Worm (Caenorhabditis elegans) whole organism, L4 larva: ENCODE results near the gene sra-1.
A peak's percentile ranks its signal among the peaks of the same experiment; 100 is the strongest.

Source experiments
- F49E8.2 ChIP-seq: sonication (generic microtip); optimal IDR thresholded peaks from 2 replicates; lab custom pipeline; 2016; ENCODE audit warnings: missing compliant biosample characterization, mild to moderate bottlenecking, missing genetic modification characterization, borderline replicate concordance
- R02D3.7 ChIP-seq: fragments of 150-350 bp; sonication (generic microtip); optimal IDR thresholded peaks from 3 replicates; lab custom pipeline; 2014; ENCODE audit warnings: missing biosample characterization, missing genetic modification characterization
- T20F7.1 ChIP-seq: fragments of 200-800 bp; sonication (Bioruptor generic); optimal IDR thresholded peaks from 2 replicates; lab custom pipeline; 2018; ENCODE audit warnings: mild to moderate bottlenecking, missing genetic modification characterization, missing compliant biosample characterization
- Y48G9A.11 ChIP-seq: fragments of 200-800 bp; sonication (Bioruptor generic); IDR thresholded peaks from 2 replicates; pipeline ENCODE4 v1.3.6; 2022; ENCODE audit warnings: missing genetic modification reagents, missing genetic modification characterization, missing compliant biosample characterization
- Y75B8A.6 ChIP-seq: fragments of 200-800 bp; sonication (Bioruptor generic); IDR thresholded peaks from 2 replicates; pipeline ENCODE4 v1.3.6; 2022; ENCODE audit warnings: missing genetic modification reagents, missing genetic modification characterization, missing compliant biosample characterization
- ZK337.2 ChIP-seq: fragments of 200-800 bp; sonication (Bioruptor generic); IDR thresholded peaks from 2 replicates; pipeline ENCODE4 v1.3.6; 2022; ENCODE audit warnings: missing genetic modification reagents, missing genetic modification characterization, missing compliant biosample characterization
- aha-1 ChIP-seq: fragments of 150-350 bp; peaks from one replicate; lab custom pipeline; 2014; ENCODE audit warnings: missing biosample characterization, missing genetic modification characterization
- ama-1 ChIP-seq: fragments of 150-350 bp; optimal IDR thresholded peaks from 2 replicates; lab custom pipeline; 2014; ENCODE audit warnings: inconsistent platforms, mixed read lengths
- ceh-20 ChIP-seq: fragments of 200-800 bp; sonication (Bioruptor generic); IDR thresholded peaks from 2 replicates; pipeline ENCODE4 v1.3.6; 2022; ENCODE audit warnings: missing genetic modification reagents, missing genetic modification characterization, missing compliant biosample characterization
- dmd-6 ChIP-seq: fragments of 200-800 bp; sonication (Bioruptor generic); IDR thresholded peaks from 2 replicates; pipeline ENCODE4 v1.3.6; 2022; ENCODE audit warnings: missing genetic modification reagents, missing genetic modification characterization, missing compliant biosample characterization
- dmd-8 ChIP-seq: fragments of 200-800 bp; sonication (Bioruptor generic); IDR thresholded peaks from 2 replicates; pipeline ENCODE4 v1.3.6; 2022; ENCODE audit warnings: missing genetic modification characterization, missing compliant biosample characterization
- dpl-1 ChIP-seq: fragments of 150-350 bp; optimal IDR thresholded peaks from 2 replicates; lab custom pipeline; 2014; ENCODE audit warnings: missing biosample characterization, missing genetic modification reagents, missing genetic modification characterization
- dve-1 ChIP-seq: sonication (generic microtip); optimal IDR thresholded peaks from 2 replicates; lab custom pipeline; 2017; ENCODE audit warnings: antibody characterized with exemption, mild to moderate bottlenecking, missing genetic modification characterization, missing compliant biosample characterization; ENCODE audit not compliant: insufficient read depth
- hlh-11 ChIP-seq: fragments of 200-800 bp; sonication (Bioruptor generic); optimal IDR thresholded peaks from 2 replicates; lab custom pipeline; 2018; ENCODE audit warnings: mild to moderate bottlenecking, missing genetic modification characterization, missing compliant biosample characterization
- hlh-30 ChIP-seq: sonication (generic microtip); optimal IDR thresholded peaks from 2 replicates; lab custom pipeline; 2017; ENCODE audit warnings: antibody characterized with exemption, mild to moderate bottlenecking, missing genetic modification characterization, missing compliant biosample characterization; ENCODE audit not compliant: insufficient read depth
- lin-39 ChIP-seq: fragments of 150-350 bp; optimal IDR thresholded peaks from 2 replicates; lab custom pipeline; 2014; ENCODE audit warnings: missing biosample characterization, missing genetic modification reagents, missing genetic modification characterization
- lsy-2 ChIP-seq, 2 experiments: fragments of 150-350 bp in 1 of 2; sonication (generic microtip) in 1 of 2; optimal IDR thresholded peaks; 2 replicates each; lab custom pipeline; 2014 to 2017; ENCODE audit warnings: missing biosample characterization in 2 of 2, missing genetic modification characterization in 2 of 2
- madf-9 ChIP-seq: fragments of 200-800 bp; sonication (Bioruptor generic); conservative IDR thresholded peaks from 2 replicates; pipeline ENCODE4 v1.3.6; 2022; ENCODE audit warnings: missing genetic modification reagents, missing genetic modification characterization, missing compliant biosample characterization
- mep-1 ChIP-seq: fragments of 150-350 bp; sonication (generic microtip); optimal IDR thresholded peaks from 3 replicates; lab custom pipeline; 2014; ENCODE audit warnings: missing biosample characterization, missing genetic modification characterization
- nhr-25 ChIP-seq: sonication (generic microtip); optimal IDR thresholded peaks from 2 replicates; lab custom pipeline; 2017; ENCODE audit warnings: missing genetic modification characterization, mild to moderate bottlenecking, missing compliant biosample characterization, antibody characterized with exemption, moderate library complexity, borderline replicate concordance; ENCODE audit not compliant: insufficient read depth
- nhr-28 ChIP-seq: fragments of 150-350 bp; optimal IDR thresholded peaks from 2 replicates; lab custom pipeline; 2014; ENCODE audit warnings: missing biosample characterization, missing genetic modification characterization
- nhr-41 ChIP-seq: fragments of 200-800 bp; sonication (Bioruptor generic); IDR thresholded peaks from 2 replicates; pipeline ENCODE4 v1.3.6; 2022; ENCODE audit warnings: missing genetic modification reagents, missing genetic modification characterization, missing compliant biosample characterization
- nhr-77 ChIP-seq: fragments of 150-350 bp; optimal IDR thresholded peaks from 2 replicates; lab custom pipeline; 2014; ENCODE audit warnings: missing biosample characterization, missing genetic modification characterization
- snpc-4 ChIP-seq: fragments of 150-350 bp; optimal IDR thresholded peaks from 2 replicates; lab custom pipeline; 2014; ENCODE audit warnings: missing biosample characterization, missing genetic modification characterization
- tra-1 ChIP-seq: fragments of 200-800 bp; sonication (Bioruptor generic); IDR thresholded peaks from 2 replicates; pipeline ENCODE4 v1.3.6; 2022; ENCODE audit warnings: missing genetic modification reagents, missing genetic modification characterization, missing compliant biosample characterization
- unc-62 ChIP-seq, 3 experiments: fragments of 150-350 bp in 1 of 3; sonication (generic microtip); optimal IDR thresholded peaks in 2 of 3; peaks in 1 of 3; 1 replicate in 1 of 3; 2 replicates in 2 of 3; lab custom pipeline; 2014 to 2017; ENCODE audit warnings: missing biosample characterization in 3 of 3, missing genetic modification characterization in 3 of 3, missing genetic modification reagents in 3 of 3, missing genotype in 1 of 3
- zag-1 ChIP-seq: fragments of 150-350 bp; optimal IDR thresholded peaks from 2 replicates; lab custom pipeline; 2014; ENCODE audit warnings: missing biosample characterization, missing genetic modification characterization
- zfp-2 ChIP-seq: sonication (generic microtip); optimal IDR thresholded peaks from 2 replicates; lab custom pipeline; 2016; ENCODE audit warnings: mild to moderate bottlenecking, missing genetic modification characterization, missing compliant biosample characterization
- zip-2 ChIP-seq: fragments of 150-350 bp; optimal IDR thresholded peaks from 2 replicates; lab custom pipeline; 2014; ENCODE audit warnings: missing biosample characterization, missing genetic modification characterization
- ztf-7 ChIP-seq: fragments of 150-350 bp; optimal IDR thresholded peaks from 2 replicates; lab custom pipeline; 2014; ENCODE audit warnings: missing biosample characterization, missing genetic modification characterization

Gene sra-1

DNA sequence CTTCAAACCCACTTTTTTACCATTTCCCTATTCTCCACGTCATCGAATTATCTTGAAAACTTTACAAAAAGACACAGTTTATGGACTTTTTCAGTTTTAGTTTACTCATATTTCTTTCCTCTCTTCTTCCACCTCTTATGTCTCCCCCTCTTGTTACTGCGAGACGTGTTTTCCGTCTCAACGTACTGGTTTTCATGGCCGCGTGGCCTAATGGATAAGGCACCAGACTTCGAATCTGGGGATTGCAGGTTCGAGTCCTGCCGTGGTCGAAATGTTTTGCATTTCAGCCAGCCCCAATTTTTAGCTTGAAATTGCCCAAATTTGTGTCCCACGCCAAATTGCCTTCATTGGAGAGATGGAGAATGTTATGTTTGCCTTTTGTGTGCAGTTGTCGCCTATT lies 44.6 kb upstream of the sra-1 start (continued):
- TF ChIP-seq zfp-2 (tag; lab: Kevin White, UChicago) = no peak
- peak; percentile 98 for TF ChIP-seq aha-1 (tag; lab: Kevin White, UChicago)
- peak; percentile 76; the same call in 1 of the 2 replicates for TF ChIP-seq ceh-20 (GFP tag; lab: Robert Waterston, UW)
- TF ChIP-seq nhr-77 (tag; lab: Kevin White, UChicago) = no peak
- TF ChIP-seq nhr-41 (GFP tag; lab: Robert Waterston, UW) = peak; percentile 82; the same call in 1 of the 2 replicates
- TF ChIP-seq zag-1 (tag; lab: Kevin White, UChicago) = no peak
- no peak for TF ChIP-seq ama-1 (lab: Kevin White, UChicago)
- TF ChIP-seq lin-39 (tag; lab: Kevin White, UChicago) = no peak
- TF ChIP-seq tra-1 = peak; percentile 91
- no peak for TF ChIP-seq unc-62 (GFP tag; optimal IDR thresholded peaks at IDR 0.05 in 1 of 2; lab: Kevin White, UChicago)
- no peak for TF ChIP-seq unc-62 (tag; optimal IDR thresholded peaks at IDR 0.05; lab: Kevin White, UChicago)
- peak; percentile 1 for TF ChIP-seq F49E8.2
- TF ChIP-seq ZK337.2 (GFP tag; lab: Robert Waterston, UW) = peak; percentile 70
- TF ChIP-seq, all 104 proteins: peak for 64

ce11 chrII:9560895-9561294 lies 39.4 kb upstream of the sra-1 start:
- TF ChIP-seq hlh-11 (tag; lab: Kevin White, UChicago) (peak; percentile 15), T20F7.1 (GFP tag; lab: Kevin White, UChicago) (peak; percentile 6), madf-9 (GFP tag; lab: Robert Waterston, UW) (no peak), lsy-2 (tag; optimal IDR thresholded peaks at IDR 0.05; lab: Kevin White, UChicago) (peak in 1 of 2 experiments; percentile 3), dmd-6 (GFP tag; lab: Robert Waterston, UW) (0 out of 2 replicates have a peak, but pooled peaks have one; percentile 6), nhr-25 (tag; lab: Kevin White, UChicago) (peak; percentile 37), ztf-7 (tag; lab: Kevin White, UChicago) (no peak), hlh-30 (peak; percentile 42), nhr-28 (tag; lab: Kevin White, UChicago) (peak; percentile 64), R02D3.7 (no peak), dmd-8 (GFP tag; lab: Robert Waterston, UW) (no peak), mep-1 (tag; lab: Kevin White, UChicago) (peak; percentile 15), zip-2 (tag; lab: Kevin White, UChicago) (no peak), dve-1 (tag; lab: Kevin White, UChicago) (peak; percentile 5)
- TF ChIP-seq, all 104 proteins: peak for 9

- no peak for TF ChIP-seq dmd-8 (GFP tag; lab: Robert Waterston, UW)
- TF ChIP-seq Y75B8A.6 = no peak
- TF ChIP-seq lsy-2 (tag; optimal IDR thresholded peaks at IDR 0.05; lab: Kevin White, UChicago) = peak in 1 of 2 experiments; percentile 2
Observed at ce11 chrII:9559929-9560328, 38.5 kb upstream of the sra-1 start, which contains the start of gene F35H8.4. TSS of gene F35H8.4 (minus strand) at chrII:9560029.

- TF ChIP-seq snpc-4 (tag; lab: Kevin White, UChicago) (no peak), aha-1 (tag; lab: Kevin White, UChicago) (peak; percentile 66), unc-62 (GFP tag; optimal IDR thresholded peaks at IDR 0.05 in 1 of 2; lab: Kevin White, UChicago) (peak in 1 of 2 experiments; percentile 58), unc-62 (tag; optimal IDR thresholded peaks at IDR 0.05; lab: Kevin White, UChicago) (no peak)
Observed at ce11 chrII:9558906-9559305, 37.4 kb upstream of the sra-1 start.

DNA sequence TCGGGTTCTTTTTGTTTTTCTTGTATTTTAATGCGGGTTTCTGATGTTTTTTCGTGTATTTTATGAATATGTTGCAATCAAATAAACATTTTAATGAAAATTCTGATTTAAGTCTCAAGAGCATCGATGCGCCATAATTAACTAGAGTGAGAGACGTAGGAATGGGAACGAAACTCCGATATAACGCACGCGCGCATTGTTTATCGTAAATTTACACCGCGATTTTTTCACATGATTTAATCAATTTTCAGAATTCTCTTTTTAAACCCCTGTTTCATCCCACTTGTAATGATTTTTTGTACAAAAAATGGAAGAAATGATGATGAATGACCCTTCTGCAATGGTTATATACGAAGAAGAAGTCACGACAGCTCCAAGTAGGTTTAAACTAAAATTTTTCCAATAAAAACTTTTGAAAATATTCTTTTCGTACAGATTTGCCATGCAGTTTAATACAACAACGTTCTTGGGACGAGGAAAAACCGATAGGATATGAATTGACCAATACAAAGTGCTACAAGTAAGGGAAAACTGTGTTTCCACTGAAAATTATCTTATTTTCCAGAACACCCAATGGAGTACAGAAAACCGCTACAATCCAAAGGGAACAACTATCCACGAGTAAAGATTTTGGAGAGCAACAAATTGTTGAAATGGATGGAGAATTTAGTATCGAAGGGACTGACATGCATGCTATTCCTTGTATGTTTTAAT lies 36.1 kb upstream of the sra-1 start, which contains the start of gene zfp-2:
zfp-2 (plus strand) TSS at position 214 of the 714 bp plus-strand sequence.
- TF ChIP-seq Y48G9A.11 (GFP tag; lab: Robert Waterston, UW) = peak; percentile 86
- peak; percentile 2 for TF ChIP-seq dpl-1
- TF ChIP-seq T20F7.1 (GFP tag; lab: Kevin White, UChicago) = peak; percentile 92
- TF ChIP-seq aha-1 (tag; lab: Kevin White, UChicago) = peak; percentile 52
- TF ChIP-seq unc-62 (GFP tag; optimal IDR thresholded peaks at IDR 0.05 in 1 of 2; lab: Kevin White, UChicago) = peak in 1 of 2 experiments; percentile 65
- no peak for TF ChIP-seq unc-62 (tag; optimal IDR thresholded peaks at IDR 0.05; lab: Kevin White, UChicago)
- TF ChIP-seq R02D3.7 = peak; percentile 62
- no peak for TF ChIP-seq F49E8.2
- TF ChIP-seq nhr-25 (tag; lab: Kevin White, UChicago) = no peak
- TF ChIP-seq hlh-30 = peak; percentile 66
